Worm (Caenorhabditis elegans) whole organism, L1 larva: ENCODE data around the gene npp-10.

Experiments
- C16A3.4 ChIP-seq: fragments of 150-350 bp; optimal IDR thresholded peaks from 2 replicates; lab custom pipeline; 2014; ENCODE audit warnings: missing biosample characterization, missing genetic modification characterization
- lsy-2 ChIP-seq, 2 experiments: fragments of 150-350 bp; optimal IDR thresholded peaks; 2 replicates each; lab custom pipeline; 2014; ENCODE audit warnings: missing biosample characterization in 2 of 2, missing genetic modification characterization in 2 of 2
- nhr-12 ChIP-seq: sonication (generic microtip); optimal IDR thresholded peaks from 2 replicates; lab custom pipeline; 2017; ENCODE audit warnings: missing biosample characterization, missing genetic modification characterization
- nhr-76 ChIP-seq: sonication (generic microtip); optimal IDR thresholded peaks from 2 replicates; lab custom pipeline; 2017; ENCODE audit warnings: missing biosample characterization, missing genetic modification characterization
- ztf-11 ChIP-seq, 2 experiments: sonication (generic microtip); optimal IDR thresholded peaks; 2 replicates each; lab custom pipeline; 2016 to 2017; ENCODE audit warnings: missing genetic modification characterization in 2 of 2, missing biosample characterization in 1 of 2, missing compliant biosample characterization in 1 of 2

- TF ChIP-seq lsy-2 (tag; optimal IDR thresholded peaks at IDR 0.05; lab: Kevin White, UChicago): no peak
- no peak for TF ChIP-seq ztf-11 (tag; optimal IDR thresholded peaks at IDR 0.05; lab: Kevin White, UChicago)
- TF ChIP-seq C16A3.4: no peak
- no peak for TF ChIP-seq nhr-12 (tag; lab: Kevin White, UChicago)
- TF ChIP-seq nhr-76 (tag; lab: Kevin White, UChicago): no peak
These were observed 17.3 kb downstream of the npp-10 start for ce11 chrIII:6002024-6002423.
